Worm (Caenorhabditis elegans): ENCODE data around the gene nas-14.

Gene nas-14

ce11 chrIV:13154391-13155283 lies 15.7 kb upstream of the nas-14 start, which contains the start of the genes crld-1 and msh-5:
Gene crld-1, minus strand, starts transcription at chrIV:13154441.
Gene msh-5, plus strand, starts transcription at chrIV:13155233.
- TF ChIP-seq hlh-1 (tag; optimal IDR thresholded peaks at IDR 0.05) (no peak), sem-2 (GFP tag; optimal IDR thresholded peaks at IDR 0.05) (no peak), unc-39 (tag; optimal IDR thresholded peaks at IDR 0.05) (no peak), unc-120 (tag; optimal IDR thresholded peaks at IDR 0.05; ENCODE audit: poor library complexity, severe bottlenecking) (no peak)

- no peak for TF ChIP-seq elt-3 (tag; optimal IDR thresholded peaks at IDR 0.05)
- no peak for TF ChIP-seq nhr-237 (tag; optimal IDR thresholded peaks at IDR 0.05)
- TF ChIP-seq zip-8 (tag; optimal IDR thresholded peaks at IDR 0.05), result no peak
- TF ChIP-seq unc-120 (tag; optimal IDR thresholded peaks at IDR 0.05; ENCODE audit: poor library complexity, severe bottlenecking), result no peak
- TF ChIP-seq unc-62 (GFP tag; optimal IDR thresholded peaks at IDR 0.05), result no peak
- no peak for TF ChIP-seq ces-1 (GFP tag; optimal IDR thresholded peaks at IDR 0.05)
- TF ChIP-seq nhr-2 (tag; optimal IDR thresholded peaks at IDR 0.05), result no peak
- no peak for TF ChIP-seq M03D4.4 (tag; optimal IDR thresholded peaks at IDR 0.05)
- TF ChIP-seq bed-3 (GFP tag; optimal IDR thresholded peaks at IDR 0.05), result no peak
- TF ChIP-seq snpc-4 (tag; optimal IDR thresholded peaks at IDR 0.05), result no peak
- no peak for TF ChIP-seq cnd-1 (tag; optimal IDR thresholded peaks at IDR 0.05)
- TF ChIP-seq mls-2 (tag; optimal IDR thresholded peaks at IDR 0.05), result no peak
- no peak for TF ChIP-seq hlh-1 (tag; optimal IDR thresholded peaks at IDR 0.05)
- TF ChIP-seq mab-5 (tag; optimal IDR thresholded peaks at IDR 0.05), result no peak
- TF ChIP-seq nhr-28 (tag; optimal IDR thresholded peaks at IDR 0.05), result no peak
- TF ChIP-seq sem-2 (GFP tag; optimal IDR thresholded peaks at IDR 0.05), result no peak
- no peak for TF ChIP-seq lin-13 (tag; optimal IDR thresholded peaks at IDR 0.05)
- TF ChIP-seq flh-1 (GFP tag; optimal IDR thresholded peaks at IDR 0.05), result no peak
- TF ChIP-seq drap-1 (GFP tag; optimal IDR thresholded peaks at IDR 0.05), result no peak
These were observed 5.2 kb upstream of the nas-14 start, which contains the start of gene scl-14 for ce11 chrIV:13165181-13165580. Gene scl-14, plus strand, starts transcription at chrIV:13165481.

- TF ChIP-seq ces-1 (GFP tag; optimal IDR thresholded peaks at IDR 0.05) (no peak), flh-1 (GFP tag; optimal IDR thresholded peaks at IDR 0.05) (no peak), nhr-12 (tag; optimal IDR thresholded peaks at IDR 0.05) (no peak), snpc-4 (tag; optimal IDR thresholded peaks at IDR 0.05) (no peak), nhr-2 (tag; optimal IDR thresholded peaks at IDR 0.05) (no peak), unc-120 (tag; optimal IDR thresholded peaks at IDR 0.05; ENCODE audit: poor library complexity, severe bottlenecking) (no peak), mab-5 (tag; optimal IDR thresholded peaks at IDR 0.05) (no peak), sem-2 (GFP tag; optimal IDR thresholded peaks at IDR 0.05) (no peak), unc-62 (GFP tag; optimal IDR thresholded peaks at IDR 0.05) (no peak), bed-3 (GFP tag; optimal IDR thresholded peaks at IDR 0.05) (no peak), lsy-2 (tag; optimal IDR thresholded peaks at IDR 0.05) (no peak), nhr-76 (tag; optimal IDR thresholded peaks at IDR 0.05) (no peak), mls-2 (tag; optimal IDR thresholded peaks at IDR 0.05) (no peak), unc-39 (tag; optimal IDR thresholded peaks at IDR 0.05) (no peak), drap-1 (GFP tag; optimal IDR thresholded peaks at IDR 0.05) (no peak), nhr-237 (tag; optimal IDR thresholded peaks at IDR 0.05) (no peak), nhr-28 (tag; optimal IDR thresholded peaks at IDR 0.05) (no peak)
These were observed 2.8 kb upstream of the nas-14 start for ce11 chrIV:13167534-13167933.

- no peak for TF ChIP-seq ceh-43 (GFP tag; optimal IDR thresholded peaks at IDR 0.05)
- no peak for TF ChIP-seq mls-2 (tag; optimal IDR thresholded peaks at IDR 0.05)
- TF ChIP-seq pha-4 (tag; optimal IDR thresholded peaks at IDR 0.05), result no peak
- no peak for TF ChIP-seq drap-1 (GFP tag; optimal IDR thresholded peaks at IDR 0.05)
- TF ChIP-seq nhr-76 (tag; optimal IDR thresholded peaks at IDR 0.05), result no peak
- no peak for TF ChIP-seq mep-1 (tag; optimal IDR thresholded peaks at IDR 0.05)
- TF ChIP-seq blmp-1 (tag; optimal IDR thresholded peaks at IDR 0.05), result no peak
- TF ChIP-seq sptf-1 (tag; optimal IDR thresholded peaks at IDR 0.05), result no peak
- TF ChIP-seq cnd-1 (tag; optimal IDR thresholded peaks at IDR 0.05), result no peak
- no peak for TF ChIP-seq ceh-39 (tag; optimal IDR thresholded peaks at IDR 0.05)
- TF ChIP-seq sem-2 (GFP tag; optimal IDR thresholded peaks at IDR 0.05), result no peak
- no peak for TF ChIP-seq nhr-237 (tag; optimal IDR thresholded peaks at IDR 0.05)
- no peak for TF ChIP-seq lin-13 (tag; optimal IDR thresholded peaks at IDR 0.05)
- TF ChIP-seq M03D4.4 (tag; optimal IDR thresholded peaks at IDR 0.05), result no peak
- TF ChIP-seq nhr-2 (tag; optimal IDR thresholded peaks at IDR 0.05), result no peak
- TF ChIP-seq zip-8 (tag; optimal IDR thresholded peaks at IDR 0.05), result no peak
- no peak for TF ChIP-seq nhr-12 (tag; optimal IDR thresholded peaks at IDR 0.05)
- TF ChIP-seq bed-3 (GFP tag; optimal IDR thresholded peaks at IDR 0.05), result no peak
- TF ChIP-seq unc-62 (GFP tag; optimal IDR thresholded peaks at IDR 0.05), result no peak
These were observed 3.0 kb downstream of the nas-14 start for ce11 chrIV:13173359-13173758.
